Fruit fly (Drosophila melanogaster): ENCODE data around the gene CG33543.
A peak's percentile ranks its signal among the peaks of the same experiment; 100 is the strongest.

The CG33543 gene

dm6 chr2L:2007093-2007492, 980 bp upstream of the CG33543 start, which contains the start of gene CG15353:
Gene CG15353, minus strand, starts transcription at chr2L:2007193.
- no peak for TF ChIP-seq CG13204 (GFP tag; optimal IDR thresholded peaks at IDR 0.05)
- no peak for TF ChIP-seq CG32121 (GFP tag; IDR thresholded peaks at IDR 0.05)
- no peak for TF ChIP-seq D1 (tag; optimal IDR thresholded peaks at IDR 0.05)
- no peak for TF ChIP-seq Pif1B (GFP tag; optimal IDR thresholded peaks at IDR 0.05)
- no peak for TF ChIP-seq rn (GFP tag; IDR thresholded peaks at IDR 0.05)
- no peak for TF ChIP-seq CG10348 (GFP tag; IDR thresholded peaks at IDR 0.05)
- no peak for TF ChIP-seq fd96Ca (GFP tag; IDR thresholded peaks at IDR 0.05)

DNA sequence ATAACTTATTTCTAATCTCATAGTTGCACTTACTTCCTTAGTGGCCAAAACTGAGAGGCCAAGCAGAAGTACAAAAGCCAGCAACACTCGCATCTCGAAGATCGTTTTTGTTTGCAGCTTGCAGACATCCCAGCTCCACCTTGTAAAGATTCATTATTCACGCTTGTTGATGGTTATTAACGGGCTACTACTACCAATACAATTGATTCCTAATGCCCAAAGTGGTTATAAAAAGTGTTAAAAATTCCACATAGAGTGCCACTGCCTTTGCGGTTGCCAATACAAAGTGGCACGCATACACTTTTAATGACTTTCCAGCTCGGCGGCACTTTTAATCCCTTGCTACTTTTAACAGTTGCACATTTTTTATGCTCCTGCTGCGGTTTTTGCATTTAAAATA, 14.1 kb downstream of the CG33543 start, which contains the start of gene Obp22a:
TSS of gene Obp22a (minus strand) at position 101 of the 400 bp plus-strand sequence.
- TF ChIP-seq CG8301 (tag; optimal IDR thresholded peaks at IDR 0.05) (no peak), gl (tag; optimal IDR thresholded peaks at IDR 0.05) (no peak)

DNA sequence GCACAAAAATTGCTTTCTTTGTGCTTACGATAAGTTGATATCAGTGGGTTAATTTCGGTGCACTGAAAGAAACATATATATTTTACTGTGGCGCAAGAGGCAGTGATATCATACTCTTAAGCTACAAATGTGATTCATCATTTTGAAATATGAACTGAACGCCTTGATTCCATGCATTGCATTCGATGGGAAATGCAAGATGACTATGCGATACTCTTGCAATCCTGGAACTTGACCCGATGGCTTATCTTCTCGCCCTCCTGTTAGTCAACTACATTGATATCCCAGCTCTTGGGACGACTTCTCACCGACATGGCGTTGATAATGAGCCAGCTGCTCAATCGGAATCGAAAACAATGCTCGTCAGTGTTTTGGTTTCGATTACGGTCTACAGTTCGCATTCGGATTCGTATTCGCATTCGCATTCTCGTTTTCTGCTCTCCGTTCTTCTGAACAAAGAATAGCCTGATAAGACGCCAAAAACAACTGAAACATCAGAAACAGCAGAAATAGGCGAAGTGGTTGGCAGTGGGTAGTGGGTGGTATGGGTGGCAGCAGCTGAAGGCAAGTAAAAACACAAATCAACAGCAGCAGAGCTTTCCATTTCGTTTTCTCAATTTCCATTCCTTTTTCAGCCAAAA, 16.7 kb downstream of the CG33543 start:
- TF ChIP-seq EcR (GFP tag; optimal IDR thresholded peaks at IDR 0.05) (peak; percentile 57), CG12605 (GFP tag; IDR thresholded peaks at IDR 0.05) (0 out of 2 replicates have a peak, but pooled peaks have one; percentile 14), CG17806 (tag; optimal IDR thresholded peaks at IDR 0.05) (no peak)

- no peak for TF ChIP-seq fd96Ca (GFP tag; IDR thresholded peaks at IDR 0.05)
- no peak for TF ChIP-seq Ets98B (GFP tag; IDR thresholded peaks at IDR 0.05)
- TF ChIP-seq CG8301 (tag; optimal IDR thresholded peaks at IDR 0.05), result no peak
- 0 out of 2 replicates have a peak, but pooled peaks have one; percentile 33 for TF ChIP-seq CG12605 (GFP tag; IDR thresholded peaks at IDR 0.05)
Measured at dm6 chr2L:1988192-1988561, 17.9 kb downstream of the CG33543 start, which contains the start of gene Npc2a. Gene Npc2a, plus strand, starts transcription at chr2L:1988290.

DNA sequence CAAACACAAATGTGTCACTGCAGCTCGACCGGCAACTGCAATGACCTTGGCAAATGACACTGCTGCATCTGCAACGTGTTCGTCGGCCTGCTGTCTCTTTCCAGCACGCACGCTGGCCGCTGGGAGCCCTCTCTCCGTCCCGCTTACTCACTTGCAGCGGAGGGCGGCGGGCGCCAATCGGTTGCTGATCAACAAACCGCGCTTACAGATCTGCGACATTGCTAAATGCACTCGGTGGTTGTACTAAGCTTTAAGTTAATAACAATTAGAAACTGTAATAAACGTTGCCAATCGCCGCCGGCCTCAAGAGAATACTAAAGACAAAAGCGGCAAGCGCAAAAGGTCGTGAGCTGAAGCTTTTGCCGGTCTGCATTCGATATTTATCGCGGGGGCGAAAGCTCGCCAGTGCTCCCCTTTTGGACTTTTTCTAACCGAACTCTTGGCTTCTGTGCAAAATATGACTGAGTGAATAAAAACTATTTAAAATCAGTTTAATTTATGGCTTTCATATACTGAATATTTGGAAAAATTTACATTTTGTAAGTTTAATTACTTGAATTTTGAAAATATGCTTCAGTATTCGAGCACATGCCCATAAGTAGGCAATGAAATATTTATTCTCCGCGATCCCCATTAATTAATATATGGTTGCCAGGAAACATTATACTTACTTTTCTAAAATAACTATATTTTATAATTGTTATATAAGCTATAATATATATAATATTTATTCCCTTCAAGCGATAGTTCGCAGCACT, 18.5 kb downstream of the CG33543 start, which contains the start of gene Got2:
TSS of gene Got2 (minus strand) at position 325 of the 758 bp plus-strand sequence.
- TF ChIP-seq EcR (GFP tag; optimal IDR thresholded peaks at IDR 0.05), result peak; percentile 86
- TF ChIP-seq fd96Ca (GFP tag; IDR thresholded peaks at IDR 0.05), result no peak
- peak; percentile 48; the same call in 1 of the 2 replicates for TF ChIP-seq CG32121 (GFP tag; IDR thresholded peaks at IDR 0.05)
- TF ChIP-seq CG14655 (GFP tag; optimal IDR thresholded peaks at IDR 0.05), result peak; percentile 34
- no peak for TF ChIP-seq CG12605 (GFP tag; IDR thresholded peaks at IDR 0.05)
- TF ChIP-seq CG9948 (tag; optimal IDR thresholded peaks at IDR 0.05), result no peak
- no peak for TF ChIP-seq Snoo (tag; optimal IDR thresholded peaks at IDR 0.05)
- no peak for TF ChIP-seq Pif1A (GFP tag; optimal IDR thresholded peaks at IDR 0.05)
- no peak for TF ChIP-seq CG17806 (tag; optimal IDR thresholded peaks at IDR 0.05)
- no peak for TF ChIP-seq rn (GFP tag; IDR thresholded peaks at IDR 0.05)
- peak; percentile 34 for TF ChIP-seq CG15710 (tag; optimal IDR thresholded peaks at IDR 0.05)
- TF ChIP-seq CG8301 (tag; optimal IDR thresholded peaks at IDR 0.05), result no peak
- TF ChIP-seq gl (tag; optimal IDR thresholded peaks at IDR 0.05), result peak; percentile 33
- no peak for TF ChIP-seq D1 (tag; optimal IDR thresholded peaks at IDR 0.05)
- no peak for TF ChIP-seq CG34367 (tag; optimal IDR thresholded peaks at IDR 0.05)
- no peak for TF ChIP-seq CG13204 (GFP tag; optimal IDR thresholded peaks at IDR 0.05)
- TF ChIP-seq CG4496 (GFP tag; IDR thresholded peaks at IDR 0.05), result peak; percentile 64; the same call in 2 of the 3 replicates
- TF ChIP-seq Ets98B (GFP tag; IDR thresholded peaks at IDR 0.05), result no peak; the same call in 1 of the 2 replicates
- TF ChIP-seq CG10348 (GFP tag; IDR thresholded peaks at IDR 0.05), result 0 out of 2 replicates have a peak, but pooled peaks have one; percentile 12
- TF ChIP-seq Pif1B (GFP tag; optimal IDR thresholded peaks at IDR 0.05), result peak; percentile 9

dm6 chr2L:1986343-1987280, 19.5 kb downstream of the CG33543 start:
- TF ChIP-seq CG13204 (GFP tag; optimal IDR thresholded peaks at IDR 0.05) (no peak), CG15710 (tag; optimal IDR thresholded peaks at IDR 0.05) (peak; percentile 40), EcR (GFP tag; optimal IDR thresholded peaks at IDR 0.05) (no peak), Pif1A (GFP tag; optimal IDR thresholded peaks at IDR 0.05) (no peak), Snoo (tag; optimal IDR thresholded peaks at IDR 0.05) (peak; percentile 49), fd96Ca (GFP tag; IDR thresholded peaks at IDR 0.05) (peak; percentile 30; the same call in 1 of the 3 replicates), Ets98B (GFP tag; IDR thresholded peaks at IDR 0.05) (peak; percentile 59; the same call in 1 of the 2 replicates), CG32121 (GFP tag; IDR thresholded peaks at IDR 0.05) (no peak; the same call in 1 of the 2 replicates), CG17806 (tag; optimal IDR thresholded peaks at IDR 0.05) (peak; percentile 32), CG34367 (tag; optimal IDR thresholded peaks at IDR 0.05) (peak; percentile 8), CG12605 (GFP tag; IDR thresholded peaks at IDR 0.05) (no peak), gl (tag; optimal IDR thresholded peaks at IDR 0.05) (no peak), CG14655 (GFP tag; optimal IDR thresholded peaks at IDR 0.05) (no peak), Pif1B (GFP tag; optimal IDR thresholded peaks at IDR 0.05) (no peak), CG8159 (tag; optimal IDR thresholded peaks at IDR 0.05) (peak; percentile 63), CG9948 (tag; optimal IDR thresholded peaks at IDR 0.05) (peak; percentile 1), CG4496 (GFP tag; IDR thresholded peaks at IDR 0.05) (peak; percentile 70; the same call in 2 of the 3 replicates), CG8301 (tag; optimal IDR thresholded peaks at IDR 0.05) (peak; percentile 43), rn (GFP tag; IDR thresholded peaks at IDR 0.05) (no peak)

All from whole organism, pupa.